Worm (Caenorhabditis elegans) whole organism, midembryonic: ENCODE results near the gene Y57G11C.5.

Experiments
- T22C8.4 ChIP-seq: fragments of 200-800 bp; sonication (Bioruptor generic); IDR thresholded peaks from 2 replicates; pipeline ENCODE4 v1.3.6; 2022; ENCODE audit warnings: missing genetic modification characterization, missing compliant biosample characterization
- cog-1 ChIP-seq: sonication (generic microtip); optimal IDR thresholded peaks from 2 replicates; lab custom pipeline; 2016; ENCODE audit warnings: missing genetic modification characterization, missing compliant biosample characterization
- klf-2 ChIP-seq: fragments of 200-800 bp; sonication (Bioruptor generic); conservative IDR thresholded peaks from 2 replicates; pipeline ENCODE4 v1.3.6; 2022; ENCODE audit warnings: missing genetic modification reagents, missing genetic modification characterization, missing compliant biosample characterization

DNA sequence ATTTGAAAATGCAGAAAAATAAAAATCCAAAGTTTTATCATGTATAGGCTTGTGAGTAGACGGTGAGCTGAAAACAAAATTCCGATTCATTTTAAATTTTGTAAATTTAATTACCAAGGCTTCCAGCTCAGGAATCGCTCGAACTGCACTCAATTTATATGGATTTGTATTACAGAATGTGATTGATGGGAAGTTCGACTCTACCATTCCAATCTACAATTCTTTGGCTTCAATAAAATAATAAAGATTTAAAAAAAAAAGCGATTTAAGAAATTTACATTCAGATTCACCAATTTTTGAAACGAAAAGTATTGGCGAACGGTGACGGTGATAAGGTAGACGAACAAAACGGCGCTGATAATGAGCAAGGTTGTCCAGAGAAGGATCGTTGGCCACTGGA, 5.4 kb upstream of the Y57G11C.5 start:
- TF ChIP-seq klf-2 (GFP tag; lab: Robert Waterston, UW) (no peak), cog-1 (tag; lab: Kevin White, UChicago) (no peak), T22C8.4 (GFP tag; lab: Robert Waterston, UW) (no peak)
